Worm (Caenorhabditis elegans): ENCODE results near the gene set-19.

ce11 chrX:5680125-5680524 is at the start of gene set-19:
- TF ChIP-seq ceh-16 (tag; optimal IDR thresholded peaks at IDR 0.05) (no peak), blmp-1 (tag; optimal IDR thresholded peaks at IDR 0.05; ENCODE audit: insufficient read depth) (no peak)

All from whole organism, L2 larva.